Worm (Caenorhabditis elegans) whole organism, L1 larva: ENCODE data around the gene B0554.7.

Experiments
- Y116A8C.19 ChIP-seq: sonication (generic microtip); optimal IDR thresholded peaks from 2 replicates; lab custom pipeline; 2016; ENCODE audit warnings: missing compliant biosample characterization, missing genetic modification characterization, borderline replicate concordance
- ama-1 ChIP-seq: fragments of 150-350 bp; optimal IDR thresholded peaks from 2 replicates; lab custom pipeline; 2014
- blmp-1 ChIP-seq: fragments of 150-350 bp; optimal IDR thresholded peaks from 2 replicates; lab custom pipeline; 2014; ENCODE audit warnings: missing biosample characterization, missing genetic modification characterization
- ceh-82 ChIP-seq, 3 experiments: fragments of 150-350 bp in 1 of 3; sonication (generic microtip) in 2 of 3; optimal IDR thresholded peaks; 2 replicates each; lab custom pipeline; 2014 to 2017; ENCODE audit warnings: missing biosample characterization in 3 of 3, missing genetic modification characterization in 3 of 3
- elt-3 ChIP-seq, 6 experiments: fragments of 150-350 bp in 1 of 6; sonication (generic microtip); optimal IDR thresholded peaks; 2 replicates each; lab custom pipeline; 2017 to 2018; ENCODE audit warnings: missing biosample characterization in 6 of 6, missing genetic modification characterization in 6 of 6, inconsistent platforms in 1 of 6
- fos-1 ChIP-seq: fragments of 150-350 bp; optimal IDR thresholded peaks from 2 replicates; lab custom pipeline; 2014; ENCODE audit warnings: missing biosample characterization, missing genetic modification characterization
- lin-15B ChIP-seq: fragments of 150-350 bp; sonication (generic microtip); optimal IDR thresholded peaks from 3 replicates; lab custom pipeline; 2014; ENCODE audit warnings: missing biosample characterization, missing genetic modification characterization
- nhr-11 ChIP-seq: fragments of 150-350 bp; optimal IDR thresholded peaks from 2 replicates; lab custom pipeline; 2014; ENCODE audit warnings: missing biosample characterization, missing genetic modification characterization
- pag-3 ChIP-seq: sonication (generic microtip); optimal IDR thresholded peaks from 2 replicates; lab custom pipeline; 2017; ENCODE audit warnings: missing genetic modification characterization, mild to moderate bottlenecking, missing compliant biosample characterization, antibody characterized with exemption, borderline replicate concordance; ENCODE audit not compliant: insufficient read depth
- sptf-1 ChIP-seq: fragments of 150-350 bp; optimal IDR thresholded peaks from 2 replicates; lab custom pipeline; 2014; ENCODE audit warnings: missing biosample characterization, missing genetic modification characterization

ce11 chrV:417656-418353, 23.0 kb downstream of the B0554.7 start, which contains the start of gene irg-8:
- TF ChIP-seq nhr-11 (tag; lab: Kevin White, UChicago) (no peak), sptf-1 (tag; lab: Kevin White, UChicago) (no peak), ceh-82 (tag; optimal IDR thresholded peaks at IDR 0.05; lab: Kevin White, UChicago) (no peak), Y116A8C.19 (no peak), ama-1 (lab: Kevin White, UChicago) (no peak), fos-1 (tag; lab: Kevin White, UChicago) (no peak), pag-3 (no peak), blmp-1 (no peak), elt-3 (tag; optimal IDR thresholded peaks at IDR 0.05; lab: Kevin White, UChicago) (no peak), lin-15B (tag; lab: Kevin White, UChicago) (no peak)
